ENCODE assay signal across 1 fruit fly cellular context in the genomic region with DNA sequence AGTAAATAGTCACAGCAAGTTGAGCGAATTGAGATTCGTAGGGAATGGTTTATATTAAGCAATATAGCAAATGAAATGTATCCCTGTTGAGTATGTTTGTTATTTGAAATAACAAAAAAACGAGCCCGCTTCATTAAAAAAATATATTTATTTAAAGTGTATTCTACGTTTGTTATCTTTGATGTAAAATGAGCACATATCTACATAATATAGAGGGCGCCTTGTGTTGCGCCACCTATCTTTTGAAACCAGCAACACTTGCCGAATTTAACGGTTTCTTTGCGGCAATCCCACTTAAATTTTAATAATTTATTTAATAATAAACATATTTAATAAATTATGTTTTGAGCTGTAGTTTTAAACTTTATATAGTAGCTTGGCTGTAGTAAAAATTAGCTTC.
TF ChIP-seq lines count a peak whose summit lies in the region.

No protein-coding gene starts in this region.

TF ChIP-seq in whole organism, embryonic, 481 proteins besides CTCF, POLR2A, EP300 and RAD21 (continued from another document):
- peak; percentile 65 for TF ChIP-seq zf30C (GFP tag; optimal IDR thresholded peaks at IDR 0.05; lab: Kevin White, UChicago)
- peak; percentile 14 for TF ChIP-seq trem (tag; optimal IDR thresholded peaks at IDR 0.05; lab: Kevin White, UChicago)
- peak; percentile 58 for TF ChIP-seq grn (GFP tag; optimal IDR thresholded peaks at IDR 0.05; lab: Kevin White, UChicago)
- TF ChIP-seq dmrt11E (tag; optimal IDR thresholded peaks at IDR 0.05; lab: Kevin White, UChicago), result peak; percentile 17
- no peak for TF ChIP-seq D19B (GFP tag; optimal IDR thresholded peaks at IDR 0.05; lab: Kevin White, UChicago)
- TF ChIP-seq phol (tag; optimal IDR thresholded peaks at IDR 0.05; lab: Kevin White, UChicago), result peak; percentile 19
- TF ChIP-seq CG9609 (GFP tag; optimal IDR thresholded peaks at IDR 0.05; lab: Kevin White, UChicago), result no peak
- peak; percentile 38; the same call in 1 of the 3 replicates for TF ChIP-seq ci (GFP tag; IDR thresholded peaks at IDR 0.05; lab: Robert Waterston, UW)
- peak; percentile 67; the same call in 2 of the 3 replicates for TF ChIP-seq CG11456 (GFP tag; IDR thresholded peaks at IDR 0.05; lab: Robert Waterston, UW)
- peak; percentile 90 for TF ChIP-seq Dip2 (GFP tag; IDR thresholded peaks at IDR 0.05; lab: Robert Waterston, UW)
- TF ChIP-seq CG13624 (GFP tag; optimal IDR thresholded peaks at IDR 0.05; lab: Kevin White, UChicago), result no peak
- TF ChIP-seq Hr3 (GFP tag; optimal IDR thresholded peaks at IDR 0.05; lab: Kevin White, UChicago), result peak; percentile 16
- peak; percentile 24 for TF ChIP-seq CG9817 (tag; optimal IDR thresholded peaks at IDR 0.05; lab: Kevin White, UChicago)
- peak; percentile 12 for TF ChIP-seq CG1602 (GFP tag; optimal IDR thresholded peaks at IDR 0.05; lab: Kevin White, UChicago)
- TF ChIP-seq Ptx1 (GFP tag; IDR thresholded peaks at IDR 0.05; lab: Robert Waterston, UW), result peak; percentile 20; the same call in 1 of the 2 replicates
- TF ChIP-seq CG17328 (GFP tag; IDR thresholded peaks at IDR 0.05; lab: Robert Waterston, UW), result 0 out of 2 replicates have a peak, but pooled peaks have one; percentile 7
- TF ChIP-seq dysf (GFP tag; IDR thresholded peaks at IDR 0.05; lab: Robert Waterston, UW), result peak; percentile 13; the same call in 1 of the 3 replicates
- peak; percentile 13 for TF ChIP-seq CG5245 (GFP tag; optimal IDR thresholded peaks at IDR 0.05; lab: Kevin White, UChicago)
- peak; percentile 56; the same call in 1 of the 3 replicates for TF ChIP-seq Mrtf (GFP tag; IDR thresholded peaks at IDR 0.05; lab: Robert Waterston, UW)
- TF ChIP-seq CG9797 (GFP tag; optimal IDR thresholded peaks at IDR 0.05; lab: Kevin White, UChicago), result no peak
- TF ChIP-seq grau (tag; optimal IDR thresholded peaks at IDR 0.05; lab: Kevin White, UChicago), result peak; percentile 20
- peak; percentile 12 for TF ChIP-seq CG18262 (tag; optimal IDR thresholded peaks at IDR 0.05; lab: Kevin White, UChicago)
- peak; percentile 23; the same call in 1 of the 2 replicates for TF ChIP-seq slbo (GFP tag; IDR thresholded peaks at IDR 0.05; lab: Robert Waterston, UW)
- no peak for TF ChIP-seq CG31388 (GFP tag; optimal IDR thresholded peaks at IDR 0.05; lab: Kevin White, UChicago)
- peak; percentile 14 for TF ChIP-seq unpg (GFP tag; optimal IDR thresholded peaks at IDR 0.05; lab: Kevin White, UChicago)
- TF ChIP-seq Chrac-16 (GFP tag; optimal IDR thresholded peaks at IDR 0.05; lab: Kevin White, UChicago), result peak; percentile 35
- no peak for TF ChIP-seq YL-1 (GFP tag; optimal IDR thresholded peaks at IDR 0.05; lab: Kevin White, UChicago)
